Fruit fly (Drosophila melanogaster) whole organism, pupa: ENCODE results near the gene CG5196.

Source experiments
- CG34367 ChIP-seq: fragments of 200-800 bp; sonication (Bioruptor generic); optimal IDR thresholded peaks from 2 replicates; lab custom pipeline; 2018; ENCODE audit warnings: missing biosample characterization, mild to moderate bottlenecking, missing genetic modification characterization
- fd96Ca ChIP-seq: fragments of 200-800 bp; sonication (Bioruptor generic); IDR thresholded peaks from 3 replicates; pipeline ENCODE4 v1.3.6; 2022; ENCODE audit warnings: missing biosample characterization, missing genetic modification characterization

DNA sequence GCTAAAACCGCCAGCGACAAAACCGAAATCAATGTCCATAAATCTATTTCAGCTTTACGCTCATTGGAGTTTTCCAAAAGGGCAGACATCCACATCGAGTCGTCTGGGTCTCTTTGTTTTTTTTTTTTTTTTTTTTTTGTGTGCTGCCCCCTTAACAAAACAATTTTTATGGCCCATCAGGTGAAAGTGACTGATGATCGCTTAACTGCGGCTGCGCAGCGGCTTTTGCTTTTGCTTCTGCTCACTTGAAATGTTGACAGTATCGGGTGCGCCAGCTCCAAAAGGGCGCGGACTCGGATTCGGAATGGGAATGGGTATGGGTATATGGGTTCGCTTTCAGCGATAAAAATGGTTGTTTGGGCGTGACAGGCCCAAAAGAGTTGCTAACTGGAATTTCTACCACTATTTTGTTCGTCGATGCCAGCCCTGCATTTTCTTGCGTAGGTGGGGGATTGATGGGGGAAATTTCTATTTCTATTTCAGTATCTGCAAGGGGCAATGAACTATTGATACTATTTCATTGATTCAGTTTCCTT is 46.1 kb upstream of the CG5196 start:
- TF ChIP-seq fd96Ca, result no peak
- no peak for TF ChIP-seq CG34367
